Worm (Caenorhabditis elegans) whole organism, young adult: ENCODE results near the gene bath-37.

Experiments used
- F33H1.4 ChIP-seq: fragments of 200-800 bp; sonication (Bioruptor generic); IDR thresholded peaks from 2 replicates; pipeline ENCODE4 v1.3.6; 2022; ENCODE audit warnings: missing genetic modification reagents, missing genetic modification characterization, missing compliant biosample characterization
- ama-1 ChIP-seq, 3 experiments: fragments of 150-350 bp in 1 of 3; sonication (generic microtip) in 2 of 3; optimal IDR thresholded peaks; 2 replicates each; lab custom pipeline; 2014 to 2018; ENCODE audit warnings: missing biosample characterization in 2 of 3, missing genetic modification characterization in 2 of 3, missing genetic modification reagents in 2 of 3
- ceh-91 ChIP-seq: fragments of 200-800 bp; sonication (Bioruptor generic); IDR thresholded peaks from 2 replicates; pipeline ENCODE4 v1.3.6; 2022; ENCODE audit warnings: missing genetic modification reagents, missing genetic modification characterization, missing compliant biosample characterization
- egrh-3 ChIP-seq: fragments of 200-800 bp; sonication (Bioruptor generic); IDR thresholded peaks from 2 replicates; pipeline ENCODE4 v1.3.6; 2022; ENCODE audit warnings: missing genetic modification reagents, missing genetic modification characterization, missing compliant biosample characterization
- hsf-1 ChIP-seq: fragments of 200-800 bp; sonication (Bioruptor generic); IDR thresholded peaks from 2 replicates; pipeline ENCODE4 v1.3.6; 2022; ENCODE audit warnings: missing genetic modification reagents, missing genetic modification characterization, missing compliant biosample characterization
- let-526 ChIP-seq: fragments of 200-800 bp; sonication (Bioruptor generic); IDR thresholded peaks from 2 replicates; pipeline ENCODE4 v1.3.6; 2022; ENCODE audit warnings: missing genetic modification reagents, missing genetic modification characterization, missing compliant biosample characterization
- nfya-1 ChIP-seq: sonication (generic microtip); optimal IDR thresholded peaks from 2 replicates; lab custom pipeline; 2017; ENCODE audit warnings: antibody characterized with exemption, missing compliant biosample characterization, missing genetic modification characterization, borderline replicate concordance; ENCODE audit not compliant: insufficient read depth
- nhr-27 ChIP-seq: fragments of 200-800 bp; sonication (Bioruptor generic); optimal IDR thresholded peaks from 2 replicates; lab custom pipeline; 2018; ENCODE audit warnings: mild to moderate bottlenecking, missing genetic modification characterization, moderate library complexity, missing compliant biosample characterization
- unc-62 ChIP-seq: fragments of 150-350 bp; optimal IDR thresholded peaks from 2 replicates; lab custom pipeline; 2014; ENCODE audit warnings: missing biosample characterization, missing genetic modification reagents, missing genetic modification characterization

DNA sequence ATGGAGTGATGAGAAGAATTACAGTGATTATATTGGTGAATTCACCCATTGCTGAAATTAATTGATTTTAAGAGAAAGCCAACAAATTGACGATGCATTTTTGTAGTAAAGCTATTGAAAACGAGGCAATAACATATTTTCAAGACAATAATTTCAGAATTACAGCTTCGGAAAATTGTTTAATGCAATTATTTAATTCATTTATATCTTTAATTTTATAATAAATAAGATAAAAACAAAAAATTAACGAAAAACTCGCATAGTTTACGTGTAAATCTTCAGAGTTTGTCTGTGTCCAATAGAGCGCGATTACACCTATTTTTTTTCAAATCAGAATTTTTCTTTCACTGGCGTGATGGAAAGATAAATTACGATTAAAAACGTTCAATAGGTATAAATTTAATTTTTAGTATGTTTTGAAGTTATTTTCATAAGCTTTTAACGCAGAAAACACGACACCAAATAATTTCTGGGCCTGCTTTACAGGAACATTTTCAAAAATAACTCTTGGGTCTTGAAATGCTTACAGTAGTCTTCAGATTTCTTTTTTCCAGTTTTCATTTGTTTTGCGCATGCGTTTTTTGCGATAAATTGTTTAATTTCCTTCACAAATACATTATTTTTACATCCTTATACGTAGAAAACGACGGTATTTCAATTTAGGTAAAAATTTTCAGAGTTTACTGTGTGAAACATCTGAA, 9.6 kb downstream of the bath-37 start, which contains the start of gene tmed-1:
- TF ChIP-seq unc-62 (GFP tag; lab: Kevin White, UChicago) (no peak), egrh-3 (GFP tag; lab: Robert Waterston, UW) (no peak), nfya-1 (tag; lab: Kevin White, UChicago) (no peak), ama-1 (optimal IDR thresholded peaks at IDR 0.05; lab: Kevin White, UChicago) (no peak), ama-1 (GFP tag; optimal IDR thresholded peaks at IDR 0.05; lab: Kevin White, UChicago) (no peak), nhr-27 (tag; lab: Kevin White, UChicago) (no peak), let-526 (GFP tag; lab: Robert Waterston, UW) (no peak), ceh-91 (GFP tag; lab: Robert Waterston, UW) (0 out of 2 replicates have a peak, but pooled peaks have one; percentile 32), hsf-1 (no peak), F33H1.4 (GFP tag; lab: Robert Waterston, UW) (peak; percentile 62)
